Fruit fly (Drosophila melanogaster) whole organism, embryonic: Measurements from ENCODE around the gene CG13247.
A peak's percentile ranks its signal among the peaks of the same experiment; 100 is the strongest.

ENCODE experiments used
- ATbp ChIP-seq: fragments of 200-800 bp; sonication (Bioruptor generic); optimal IDR thresholded peaks from 2 replicates; lab custom pipeline; 2017; ENCODE audit warnings: missing biosample characterization, mild to moderate bottlenecking, missing genetic modification characterization, missing genetic modification reagents
- Atf3 ChIP-seq: fragments of 200-800 bp; sonication (Bioruptor generic); optimal IDR thresholded peaks from 3 replicates; lab custom pipeline; 2016; ENCODE audit warnings: missing biosample characterization, missing genetic modification characterization
- CG10274 ChIP-seq: fragments of 200-800 bp; sonication (Bioruptor generic); optimal IDR thresholded peaks from 3 replicates; lab custom pipeline; 2017; ENCODE audit warnings: missing biosample characterization, mild to moderate bottlenecking, missing genetic modification characterization
- CG13287 ChIP-seq: fragments of 200-800 bp; sonication (Bioruptor generic); IDR thresholded peaks from 2 replicates; pipeline ENCODE4 v1.3.6; 2022; ENCODE audit warnings: missing biosample characterization, missing genetic modification characterization; ENCODE audit not compliant: partially characterized antibody
- CG13894 ChIP-seq: fragments of 200-800 bp; sonication (Bioruptor generic); optimal IDR thresholded peaks from 3 replicates; lab custom pipeline; 2018; ENCODE audit warnings: missing biosample characterization, mild to moderate bottlenecking, missing genetic modification characterization, moderate library complexity
- CG14014 ChIP-seq: fragments of 200-800 bp; sonication (Bioruptor generic); IDR thresholded peaks from 2 replicates; pipeline ENCODE4 v1.3.6; 2022; ENCODE audit warnings: missing biosample characterization, missing genetic modification characterization
- CG15073 ChIP-seq: fragments of 200-800 bp; sonication (Bioruptor generic); optimal IDR thresholded peaks from 2 replicates; lab custom pipeline; 2016; ENCODE audit warnings: missing biosample characterization, missing genetic modification characterization
- CG15601 ChIP-seq: fragments of 200-800 bp; sonication (Bioruptor generic); optimal IDR thresholded peaks from 3 replicates; lab custom pipeline; 2019; ENCODE audit warnings: missing biosample characterization, mild to moderate bottlenecking, missing genetic modification characterization, moderate library complexity
- CG2678 ChIP-seq: fragments of 200-800 bp; sonication (Bioruptor generic); optimal IDR thresholded peaks from 3 replicates; lab custom pipeline; 2019; ENCODE audit warnings: missing biosample characterization, mild to moderate bottlenecking, missing genetic modification characterization, moderate library complexity
- CG2889 ChIP-seq: fragments of 200-800 bp; sonication (Bioruptor generic); IDR thresholded peaks from 3 replicates; pipeline ENCODE4 v1.3.6; 2022; ENCODE audit warnings: missing biosample characterization, missing genetic modification characterization
- CG32772 ChIP-seq: fragments of 200-800 bp; sonication (Bioruptor generic); IDR thresholded peaks from 2 replicates; pipeline ENCODE4 v1.3.6; 2022; ENCODE audit warnings: missing biosample characterization, missing genetic modification characterization
- CG43689 ChIP-seq: fragments of 200-800 bp; sonication (Bioruptor generic); IDR thresholded peaks from 2 replicates; pipeline ENCODE4 v1.3.6; 2022; ENCODE audit warnings: missing biosample characterization, missing genetic modification characterization
- CG4707 ChIP-seq: fragments of 200-800 bp; sonication (Bioruptor generic); optimal IDR thresholded peaks from 2 replicates; lab custom pipeline; 2018; ENCODE audit warnings: missing biosample characterization, mild to moderate bottlenecking, missing genetic modification characterization, moderate library complexity
- CG5245 ChIP-seq: fragments of 200-800 bp; sonication (Bioruptor generic); optimal IDR thresholded peaks from 3 replicates; lab custom pipeline; 2016; ENCODE audit warnings: missing biosample characterization, missing genetic modification characterization
- CG5953 ChIP-seq: fragments of 200-800 bp; sonication (Bioruptor generic); IDR thresholded peaks from 2 replicates; pipeline ENCODE4 v1.3.6; 2022; ENCODE audit warnings: missing biosample characterization, missing genetic modification characterization
- CG6654 ChIP-seq: fragments of 200-800 bp; sonication (Bioruptor generic); optimal IDR thresholded peaks from 2 replicates; lab custom pipeline; 2017; ENCODE audit warnings: missing biosample characterization, mild to moderate bottlenecking, missing genetic modification characterization
- CG6765 ChIP-seq: fragments of 200-800 bp; sonication (Bioruptor generic); optimal IDR thresholded peaks from 3 replicates; lab custom pipeline; 2017; ENCODE audit warnings: missing biosample characterization, mild to moderate bottlenecking, missing genetic modification characterization
- CG7556 ChIP-seq: fragments of 200-800 bp; sonication (Bioruptor generic); optimal IDR thresholded peaks from 2 replicates; lab custom pipeline; 2017; ENCODE audit warnings: missing biosample characterization, mild to moderate bottlenecking, missing genetic modification characterization
- Dip3 ChIP-seq: fragments of 200-800 bp; sonication (Bioruptor generic); optimal IDR thresholded peaks from 3 replicates; lab custom pipeline; 2016; ENCODE audit warnings: missing biosample characterization, missing genetic modification characterization
- Dll ChIP-seq: fragments of 200-800 bp; sonication (Bioruptor generic); IDR thresholded peaks from 4 replicates; pipeline ENCODE4 v1.3.6; 2022; ENCODE audit warnings: missing biosample characterization, missing genetic modification characterization; ENCODE audit not compliant: partially characterized antibody
- Fer2 ChIP-seq: fragments of 200-800 bp; sonication (Bioruptor generic); optimal IDR thresholded peaks from 2 replicates; lab custom pipeline; 2018; ENCODE audit warnings: missing biosample characterization, mild to moderate bottlenecking, missing genetic modification characterization, moderate library complexity
- H2.0 ChIP-seq: fragments of 200-800 bp; sonication (Bioruptor generic); IDR thresholded peaks from 2 replicates; pipeline ENCODE4 v1.3.6; 2022; ENCODE audit warnings: missing biosample characterization, missing genetic modification characterization
- Hey ChIP-seq: fragments of 200-800 bp; sonication (Bioruptor generic); optimal IDR thresholded peaks from 3 replicates; lab custom pipeline; 2018; ENCODE audit warnings: missing biosample characterization, mild to moderate bottlenecking, missing genetic modification characterization
- Hr3 ChIP-seq: fragments of 200-800 bp; sonication (Bioruptor generic); optimal IDR thresholded peaks from 3 replicates; lab custom pipeline; 2016; ENCODE audit warnings: missing biosample characterization, missing genetic modification characterization
- Kr ChIP-seq: fragments of 200-800 bp; sonication (Bioruptor generic); optimal IDR thresholded peaks from 2 replicates; lab custom pipeline; 2017; ENCODE audit warnings: missing biosample characterization, mild to moderate bottlenecking, missing genetic modification characterization
- Mes4 ChIP-seq: fragments of 200-800 bp; sonication (Bioruptor generic); optimal IDR thresholded peaks from 2 replicates; lab custom pipeline; 2016; ENCODE audit warnings: missing biosample characterization, missing genetic modification characterization
- Sry-β ChIP-seq: fragments of 200-800 bp; sonication (Bioruptor generic); optimal IDR thresholded peaks from 2 replicates; lab custom pipeline; 2018; ENCODE audit warnings: missing biosample characterization, mild to moderate bottlenecking, missing genetic modification characterization, moderate library complexity
- Xbp1 ChIP-seq: fragments of 200-800 bp; sonication (Bioruptor generic); optimal IDR thresholded peaks from 3 replicates; lab custom pipeline; 2016; ENCODE audit warnings: missing biosample characterization, mild to moderate bottlenecking, missing genetic modification characterization
- aop ChIP-seq: fragments of 200-800 bp; sonication (Bioruptor generic); IDR thresholded peaks from 2 replicates; pipeline ENCODE4 v1.3.6; 2022; ENCODE audit warnings: missing biosample characterization, missing genetic modification characterization
- ash1 ChIP-seq: fragments of 200-800 bp; sonication (Bioruptor generic); optimal IDR thresholded peaks from 2 replicates; lab custom pipeline; 2018; ENCODE audit warnings: missing biosample characterization, mild to moderate bottlenecking, missing genetic modification characterization
- bigmax ChIP-seq: fragments of 200-800 bp; sonication (Bioruptor generic); optimal IDR thresholded peaks from 2 replicates; lab custom pipeline; 2018; ENCODE audit warnings: missing biosample characterization, mild to moderate bottlenecking, missing genetic modification characterization
- cas ChIP-seq: fragments of 200-800 bp; sonication (Bioruptor generic); IDR thresholded peaks from 2 replicates; pipeline ENCODE4 v1.3.6; 2022; ENCODE audit warnings: missing biosample characterization, missing genetic modification characterization
- chinmo ChIP-seq: fragments of 200-800 bp; sonication (Bioruptor generic); IDR thresholded peaks from 4 replicates; pipeline ENCODE4 v1.3.6; 2022; ENCODE audit warnings: missing biosample characterization, missing genetic modification characterization; ENCODE audit not compliant: partially characterized antibody
- chn ChIP-seq: fragments of 200-800 bp; sonication (Bioruptor generic); optimal IDR thresholded peaks from 2 replicates; lab custom pipeline; 2016; ENCODE audit warnings: missing biosample characterization, missing genetic modification characterization
- corto ChIP-seq: fragments of 200-800 bp; sonication (Bioruptor generic); optimal IDR thresholded peaks from 2 replicates; lab custom pipeline; 2016; ENCODE audit warnings: missing biosample characterization, mild to moderate bottlenecking, missing genetic modification characterization, moderate library complexity
- croc ChIP-seq: fragments of 200-800 bp; sonication (Bioruptor generic); conservative IDR thresholded peaks from 3 replicates; pipeline ENCODE4 v1.3.6; 2022; ENCODE audit warnings: missing biosample characterization, missing genetic modification characterization
- crp ChIP-seq, 2 experiments: fragments of 200-800 bp; sonication (Bioruptor generic); optimal IDR thresholded peaks; 2 replicates in 1 of 2; 3 replicates in 1 of 2; lab custom pipeline; 2017; ENCODE audit warnings: missing biosample characterization in 2 of 2, missing genetic modification characterization in 2 of 2, mild to moderate bottlenecking in 1 of 2, moderate library complexity in 1 of 2
- dmrt99B ChIP-seq: fragments of 200-800 bp; sonication (Bioruptor generic); optimal IDR thresholded peaks from 2 replicates; lab custom pipeline; 2018; ENCODE audit warnings: missing biosample characterization, mild to moderate bottlenecking, missing genetic modification characterization, moderate library complexity
- emc ChIP-seq: fragments of 200-800 bp; sonication (Bioruptor generic); optimal IDR thresholded peaks from 2 replicates; lab custom pipeline; 2016; ENCODE audit warnings: missing biosample characterization, missing genetic modification characterization
- eyg ChIP-seq: fragments of 200-800 bp; sonication (Bioruptor generic); optimal IDR thresholded peaks from 3 replicates; lab custom pipeline; 2016; ENCODE audit warnings: missing biosample characterization, missing genetic modification characterization
- fd3F ChIP-seq: fragments of 200-800 bp; sonication (Bioruptor generic); optimal IDR thresholded peaks from 2 replicates; lab custom pipeline; 2018; ENCODE audit warnings: missing biosample characterization, mild to moderate bottlenecking, missing genetic modification characterization, moderate library complexity
- gro ChIP-seq: fragments of 200-800 bp; sonication (Bioruptor generic); optimal IDR thresholded peaks from 2 replicates; lab custom pipeline; 2016; ENCODE audit warnings: missing biosample characterization, missing genetic modification characterization
- hbn ChIP-seq: fragments of 200-800 bp; sonication (Bioruptor generic); IDR thresholded peaks from 2 replicates; pipeline ENCODE4 v1.3.6; 2022; ENCODE audit warnings: missing biosample characterization, missing genetic modification characterization; ENCODE audit not compliant: partially characterized antibody
- org-1 ChIP-seq: fragments of 200-800 bp; sonication (Bioruptor generic); optimal IDR thresholded peaks from 2 replicates; lab custom pipeline; 2017; ENCODE audit warnings: missing biosample characterization, missing genetic modification characterization
- pho ChIP-seq: fragments of 200-800 bp; sonication (Bioruptor generic); optimal IDR thresholded peaks from 2 replicates; lab custom pipeline; 2016; ENCODE audit warnings: missing biosample characterization, missing genetic modification characterization
- psq ChIP-seq: fragments of 200-800 bp; sonication (Bioruptor generic); optimal IDR thresholded peaks from 2 replicates; lab custom pipeline; 2017; ENCODE audit warnings: missing biosample characterization, missing genetic modification characterization
- ranshi ChIP-seq: fragments of 200-800 bp; sonication (Bioruptor generic); IDR thresholded peaks from 2 replicates; pipeline ENCODE4 v1.3.6; 2022; ENCODE audit warnings: missing biosample characterization, missing genetic modification characterization
- shn ChIP-seq: fragments of 200-800 bp; sonication (Bioruptor generic); optimal IDR thresholded peaks from 3 replicates; lab custom pipeline; 2016; ENCODE audit warnings: missing biosample characterization, missing genetic modification characterization
- sima ChIP-seq: fragments of 200-800 bp; sonication (Bioruptor generic); optimal IDR thresholded peaks from 2 replicates; lab custom pipeline; 2016; ENCODE audit warnings: missing biosample characterization, missing genetic modification characterization
- ttk ChIP-seq: fragments of 200-800 bp; sonication (Bioruptor generic); IDR thresholded peaks from 2 replicates; pipeline ENCODE4 v2.1.2; 2022; ENCODE audit warnings: missing biosample characterization, missing genetic modification characterization
- zfh2 ChIP-seq: fragments of 200-800 bp; sonication (Bioruptor generic); optimal IDR thresholded peaks from 2 replicates; lab custom pipeline; 2016; ENCODE audit warnings: missing biosample characterization, missing genetic modification characterization

CG13247 gene

DNA sequence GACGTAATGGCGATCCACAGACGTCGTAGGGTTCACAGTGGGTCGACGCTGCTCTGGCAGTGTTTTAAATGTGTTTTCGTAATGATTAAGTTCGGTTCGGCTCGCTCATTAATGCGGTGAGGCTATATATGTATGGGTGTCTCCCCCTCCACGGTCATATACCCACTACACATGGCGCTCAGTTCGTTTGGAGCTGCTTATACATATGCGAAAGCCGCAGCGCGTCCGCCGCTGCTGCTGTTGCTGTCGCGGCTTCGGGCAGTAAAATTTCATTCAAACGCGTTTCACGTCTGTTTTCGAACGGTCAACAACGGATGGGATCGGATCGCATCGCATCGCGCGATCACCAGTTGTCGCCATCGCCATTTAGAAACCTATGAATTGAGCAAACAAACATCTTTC is 15.9 kb downstream of the CG13247 start (continued):
- TF ChIP-seq zfh2 (GFP tag; lab: Kevin White, UChicago) = no peak
- no peak for TF ChIP-seq CG6654 (GFP tag; lab: Kevin White, UChicago)
- no peak for TF ChIP-seq CG2889 (GFP tag; lab: Robert Waterston, UW)
- no peak for TF ChIP-seq croc
- no peak for TF ChIP-seq org-1 (GFP tag; lab: Kevin White, UChicago)
- TF ChIP-seq CG32772 (GFP tag; lab: Robert Waterston, UW) = no peak
- no peak for TF ChIP-seq crp (GFP tag; optimal IDR thresholded peaks at IDR 0.05; lab: Kevin White, UChicago)
- TF ChIP-seq emc (GFP tag; lab: Kevin White, UChicago) = no peak
- TF ChIP-seq chn = no peak
- no peak for TF ChIP-seq CG5953 (GFP tag; lab: Robert Waterston, UW)
- TF ChIP-seq chinmo = peak; percentile 55; the same call in 1 of the 4 replicates
- no peak for TF ChIP-seq Fer2 (tag; lab: Kevin White, UChicago)
- no peak for TF ChIP-seq shn (GFP tag; lab: Kevin White, UChicago)
- no peak; the same call in 1 of the 2 replicates for TF ChIP-seq CG14014
- TF ChIP-seq CG15601 (tag; lab: Kevin White, UChicago) = no peak
- TF ChIP-seq aop = no peak
- TF ChIP-seq Dll = no peak
- TF ChIP-seq psq (GFP tag; lab: Kevin White, UChicago) = no peak
- peak; percentile 4 for TF ChIP-seq CG2678
- TF ChIP-seq CG6765 (GFP tag; lab: Kevin White, UChicago) = peak; percentile 22
- no peak for TF ChIP-seq fd3F (GFP tag; lab: Kevin White, UChicago)
- no peak for TF ChIP-seq CG43689 (GFP tag; lab: Robert Waterston, UW)
- TF ChIP-seq Hr3 (GFP tag; lab: Kevin White, UChicago) = no peak
- no peak for TF ChIP-seq hbn (GFP tag; lab: Robert Waterston, UW)
- 0 out of 2 replicates have a peak, but pooled peaks have one; percentile 12 for TF ChIP-seq ttk (GFP tag; lab: Robert Waterston, UW)
- no peak for TF ChIP-seq corto (GFP tag; lab: Kevin White, UChicago)
- no peak for TF ChIP-seq gro (GFP tag; lab: Kevin White, UChicago)
- TF ChIP-seq ash1 = no peak
- 0 out of 2 replicates have a peak, but pooled peaks have one; percentile 14 for TF ChIP-seq ranshi (GFP tag; lab: Robert Waterston, UW)
- no peak for TF ChIP-seq CG10274 (GFP tag; lab: Kevin White, UChicago)
- TF ChIP-seq CG5245 (GFP tag; lab: Kevin White, UChicago) = no peak
- peak; percentile 26; the same call in 1 of the 2 replicates for TF ChIP-seq CG13287 (GFP tag; lab: Robert Waterston, UW)
- no peak for TF ChIP-seq ATbp (GFP tag; lab: Kevin White, UChicago)
- TF ChIP-seq H2.0 (GFP tag; lab: Robert Waterston, UW) = no peak
- no peak for TF ChIP-seq Mes4 (GFP tag; lab: Kevin White, UChicago)
- no peak for TF ChIP-seq CG7556 (GFP tag; lab: Kevin White, UChicago)
- TF ChIP-seq Sry-β (GFP tag; lab: Kevin White, UChicago) = no peak
- TF ChIP-seq Atf3 (GFP tag; lab: Kevin White, UChicago) = no peak
- no peak for TF ChIP-seq cas (GFP tag; lab: Robert Waterston, UW)
- TF ChIP-seq pho (GFP tag; lab: Kevin White, UChicago) = no peak
- TF ChIP-seq Xbp1 (GFP tag; lab: Kevin White, UChicago) = no peak
- no peak for TF ChIP-seq eyg
- TF ChIP-seq Kr (GFP tag; lab: Kevin White, UChicago) = no peak
- no peak for TF ChIP-seq CG4707 (GFP tag; lab: Kevin White, UChicago)
- TF ChIP-seq sima (GFP tag; lab: Kevin White, UChicago) = no peak
- TF ChIP-seq CG15073 (GFP tag; lab: Kevin White, UChicago) = no peak
- no peak for TF ChIP-seq Hey (tag; lab: Kevin White, UChicago)
- TF ChIP-seq Dip3 (GFP tag; lab: Kevin White, UChicago) = no peak
- no peak for TF ChIP-seq bigmax (GFP tag; lab: Kevin White, UChicago)
- peak; percentile 45 for TF ChIP-seq CG13894 (tag; lab: Kevin White, UChicago)
- no peak for TF ChIP-seq dmrt99B (tag; lab: Kevin White, UChicago)
